Fruit fly (Drosophila melanogaster) whole organism, embryonic: ENCODE data around the gene trbl.

ENCODE experiments used
- Aef1 ChIP-seq: fragments of 200-800 bp; sonication (Bioruptor generic); IDR thresholded peaks from 3 replicates; pipeline ENCODE4 v1.3.6; 2022; ENCODE audit warnings: missing biosample characterization, missing genetic modification characterization
- CG11456 ChIP-seq: fragments of 200-800 bp; sonication (Bioruptor generic); IDR thresholded peaks from 3 replicates; pipeline ENCODE4 v1.3.6; 2022; ENCODE audit warnings: missing biosample characterization, missing genetic modification characterization
- CG11504 ChIP-seq: fragments of 200-800 bp; sonication (Bioruptor generic); optimal IDR thresholded peaks from 3 replicates; lab custom pipeline; 2019; ENCODE audit warnings: missing biosample characterization, mild to moderate bottlenecking, missing genetic modification characterization, moderate library complexity
- CG11695 ChIP-seq: fragments of 200-800 bp; sonication (Bioruptor generic); IDR thresholded peaks from 3 replicates; pipeline ENCODE4 v1.3.6; 2022; ENCODE audit warnings: missing biosample characterization, missing genetic modification characterization
- CG12769 ChIP-seq: fragments of 200-800 bp; sonication (Bioruptor generic); optimal IDR thresholded peaks from 2 replicates; lab custom pipeline; 2019; ENCODE audit warnings: missing biosample characterization, mild to moderate bottlenecking, missing genetic modification characterization, moderate library complexity
- CG13894 ChIP-seq: fragments of 200-800 bp; sonication (Bioruptor generic); optimal IDR thresholded peaks from 3 replicates; lab custom pipeline; 2018; ENCODE audit warnings: missing biosample characterization, mild to moderate bottlenecking, missing genetic modification characterization, moderate library complexity
- CG14710 ChIP-seq: fragments of 200-800 bp; sonication (Bioruptor generic); optimal IDR thresholded peaks from 3 replicates; lab custom pipeline; 2019; ENCODE audit warnings: missing biosample characterization, mild to moderate bottlenecking, missing genetic modification characterization, moderate library complexity
- CG1792 ChIP-seq: fragments of 200-800 bp; sonication (Bioruptor generic); optimal IDR thresholded peaks from 2 replicates; lab custom pipeline; 2016; ENCODE audit warnings: missing biosample characterization, missing genetic modification characterization
- CG18262 ChIP-seq: fragments of 200-800 bp; optimal IDR thresholded peaks from 3 replicates; lab custom pipeline; 2019; ENCODE audit warnings: missing biosample characterization, mild to moderate bottlenecking, missing genetic modification characterization, moderate library complexity
- CG18619 ChIP-seq: fragments of 200-800 bp; sonication (Bioruptor generic); optimal IDR thresholded peaks from 3 replicates; lab custom pipeline; 2017; ENCODE audit warnings: missing biosample characterization, mild to moderate bottlenecking, missing genetic modification characterization
- CG2120 ChIP-seq: fragments of 200-800 bp; sonication (Bioruptor generic); optimal IDR thresholded peaks from 3 replicates; lab custom pipeline; 2016; ENCODE audit warnings: missing biosample characterization, missing genetic modification characterization
- CG31365 ChIP-seq: fragments of 200-800 bp; sonication (Bioruptor generic); optimal IDR thresholded peaks from 2 replicates; lab custom pipeline; 2018; ENCODE audit warnings: missing biosample characterization, mild to moderate bottlenecking, missing genetic modification characterization
- CG34376 ChIP-seq: fragments of 200-800 bp; sonication (Bioruptor generic); optimal IDR thresholded peaks from 2 replicates; lab custom pipeline; 2018; ENCODE audit warnings: missing biosample characterization, mild to moderate bottlenecking, missing genetic modification characterization
- CG34422 ChIP-seq: fragments of 200-800 bp; sonication (Bioruptor generic); IDR thresholded peaks from 3 replicates; pipeline ENCODE4 v1.3.6; 2022; ENCODE audit warnings: missing biosample characterization, missing genetic modification characterization
- CG4360 ChIP-seq: fragments of 200-800 bp; sonication (Bioruptor generic); IDR thresholded peaks from 2 replicates; pipeline ENCODE4 v1.3.6; 2022; ENCODE audit warnings: missing biosample characterization, missing genetic modification characterization
- CG7745 ChIP-seq: fragments of 200-800 bp; sonication (Bioruptor generic); optimal IDR thresholded peaks from 2 replicates; lab custom pipeline; 2018; ENCODE audit warnings: missing biosample characterization, mild to moderate bottlenecking, missing genetic modification characterization, moderate library complexity
- CG7786 ChIP-seq: fragments of 200-800 bp; sonication (Bioruptor generic); optimal IDR thresholded peaks from 2 replicates; lab custom pipeline; 2016; ENCODE audit warnings: missing biosample characterization, missing genetic modification characterization
- CG8478 ChIP-seq: fragments of >200 bp; optimal IDR thresholded peaks from 2 replicates; lab custom pipeline; 2018
- Fer1 ChIP-seq: fragments of 200-800 bp; sonication (Bioruptor generic); optimal IDR thresholded peaks from 2 replicates; lab custom pipeline; 2017; ENCODE audit warnings: missing biosample characterization, mild to moderate bottlenecking, missing genetic modification characterization
- H15 ChIP-seq: fragments of 200-800 bp; sonication (Bioruptor generic); IDR thresholded peaks from 3 replicates; pipeline ENCODE4 v1.3.6; 2022; ENCODE audit warnings: missing biosample characterization, missing genetic modification characterization
- HLH54F ChIP-seq: fragments of 200-800 bp; sonication (Bioruptor generic); optimal IDR thresholded peaks from 3 replicates; lab custom pipeline; 2016; ENCODE audit warnings: missing biosample characterization, missing genetic modification characterization
- Hand ChIP-seq: fragments of 200-800 bp; sonication (Bioruptor generic); optimal IDR thresholded peaks from 2 replicates; lab custom pipeline; 2017; ENCODE audit warnings: mild to moderate bottlenecking, missing biosample characterization, missing genetic modification reagents, missing genetic modification characterization
- Hsf ChIP-seq: fragments of 200-800 bp; sonication (Bioruptor generic); optimal IDR thresholded peaks from 3 replicates; lab custom pipeline; 2016; ENCODE audit warnings: missing biosample characterization, missing genetic modification characterization
- Mes4 ChIP-seq: fragments of 200-800 bp; sonication (Bioruptor generic); optimal IDR thresholded peaks from 2 replicates; lab custom pipeline; 2016; ENCODE audit warnings: missing biosample characterization, missing genetic modification characterization
- Nf-YB ChIP-seq: fragments of 200-800 bp; sonication (Bioruptor generic); optimal IDR thresholded peaks from 3 replicates; lab custom pipeline; 2019; ENCODE audit warnings: missing biosample characterization, mild to moderate bottlenecking, missing genetic modification characterization, moderate library complexity
- Sry-δ ChIP-seq: fragments of 200-800 bp; sonication (Bioruptor generic); optimal IDR thresholded peaks from 2 replicates; lab custom pipeline; 2016; ENCODE audit warnings: missing biosample characterization, missing genetic modification characterization
- Ssrp ChIP-seq: fragments of 200-800 bp; sonication (Bioruptor generic); optimal IDR thresholded peaks from 2 replicates; lab custom pipeline; 2018; ENCODE audit warnings: missing biosample characterization, mild to moderate bottlenecking, missing genetic modification characterization, moderate library complexity
- emc ChIP-seq: fragments of 200-800 bp; sonication (Bioruptor generic); optimal IDR thresholded peaks from 2 replicates; lab custom pipeline; 2016; ENCODE audit warnings: missing biosample characterization, missing genetic modification characterization
- eve ChIP-seq, 2 experiments: fragments of >200 bp; optimal IDR thresholded peaks; 2 replicates each; lab custom pipeline; 2017; ENCODE audit warnings: missing biosample characterization in 2 of 2, missing genetic modification characterization in 2 of 2
- fd96Cb ChIP-seq: fragments of 200-800 bp; sonication (Bioruptor generic); optimal IDR thresholded peaks from 2 replicates; lab custom pipeline; 2018; ENCODE audit warnings: missing biosample characterization, mild to moderate bottlenecking, missing genetic modification characterization, moderate library complexity
- gce ChIP-seq: fragments of 200-800 bp; sonication (Bioruptor generic); IDR thresholded peaks from 3 replicates; pipeline ENCODE4 v1.3.6; 2022; ENCODE audit warnings: missing biosample characterization, missing genetic modification characterization
- grn ChIP-seq: fragments of 200-800 bp; sonication (Bioruptor generic); optimal IDR thresholded peaks from 3 replicates; lab custom pipeline; 2017; ENCODE audit warnings: missing biosample characterization, missing genetic modification characterization
- lab ChIP-seq: fragments of 200-800 bp; sonication (Bioruptor generic); optimal IDR thresholded peaks from 3 replicates; lab custom pipeline; 2017; ENCODE audit warnings: missing biosample characterization, missing genetic modification characterization, mild to moderate bottlenecking, moderate library complexity, missing genetic modification reagents
- lola ChIP-seq, 3 experiments: fragments of >200 bp in 2 of 3; fragments of 200-800 bp in 1 of 3; sonication (Bioruptor generic) in 1 of 3; optimal IDR thresholded peaks; 2 replicates each; lab custom pipeline; 2017 to 2019; ENCODE audit warnings: missing biosample characterization in 3 of 3, missing genetic modification characterization in 3 of 3, mild to moderate bottlenecking in 1 of 3, moderate library complexity in 1 of 3
- luna ChIP-seq: fragments of 200-800 bp; sonication (Bioruptor generic); optimal IDR thresholded peaks from 2 replicates; lab custom pipeline; 2016; ENCODE audit warnings: missing biosample characterization, missing genetic modification characterization
- mirr ChIP-seq: fragments of 200-800 bp; sonication (Bioruptor generic); optimal IDR thresholded peaks from 3 replicates; lab custom pipeline; 2018; ENCODE audit warnings: missing biosample characterization, mild to moderate bottlenecking, missing genetic modification characterization
- mld ChIP-seq: fragments of 200-800 bp; sonication (Bioruptor generic); IDR thresholded peaks from 3 replicates; pipeline ENCODE4 v1.3.6; 2022; ENCODE audit warnings: missing biosample characterization, missing genetic modification characterization; ENCODE audit not compliant: partially characterized antibody
- nerfin-2 ChIP-seq: fragments of 200-800 bp; sonication (Bioruptor generic); IDR thresholded peaks from 2 replicates; pipeline ENCODE4 v1.3.6; 2022; ENCODE audit warnings: missing biosample characterization, missing genetic modification characterization; ENCODE audit not compliant: partially characterized antibody
- nom ChIP-seq: fragments of 200-800 bp; sonication (Bioruptor generic); optimal IDR thresholded peaks from 2 replicates; lab custom pipeline; 2017; ENCODE audit warnings: missing biosample characterization, missing genetic modification characterization, mild to moderate bottlenecking, moderate library complexity, missing genetic modification reagents
- oc ChIP-seq: fragments of 200-800 bp; sonication (Bioruptor generic); optimal IDR thresholded peaks from 2 replicates; lab custom pipeline; 2018; ENCODE audit warnings: missing biosample characterization, mild to moderate bottlenecking, missing genetic modification characterization, moderate library complexity
- pho ChIP-seq: fragments of 200-800 bp; sonication (Bioruptor generic); optimal IDR thresholded peaks from 2 replicates; lab custom pipeline; 2016; ENCODE audit warnings: missing biosample characterization, missing genetic modification characterization
- pros ChIP-seq: fragments of 200-800 bp; sonication (Bioruptor generic); optimal IDR thresholded peaks from 3 replicates; lab custom pipeline; 2019; ENCODE audit warnings: missing biosample characterization, mild to moderate bottlenecking, missing genetic modification characterization, moderate library complexity
- seq ChIP-seq: fragments of 200-800 bp; sonication (Bioruptor generic); IDR thresholded peaks from 2 replicates; pipeline ENCODE4 v1.3.6; 2022; ENCODE audit warnings: missing biosample characterization, missing genetic modification characterization
- slp2 ChIP-seq: fragments of 200-800 bp; sonication (Bioruptor generic); optimal IDR thresholded peaks from 2 replicates; lab custom pipeline; 2016; ENCODE audit warnings: missing biosample characterization, missing genetic modification characterization
- tll ChIP-seq, 2 experiments: fragments of 200-800 bp in 1 of 2; fragments of >200 bp in 1 of 2; sonication (Bioruptor generic) in 1 of 2; optimal IDR thresholded peaks; 2 replicates each; lab custom pipeline; 2017 to 2019; ENCODE audit warnings: missing biosample characterization in 2 of 2, missing genetic modification characterization in 2 of 2, mild to moderate bottlenecking in 1 of 2, moderate library complexity in 1 of 2
- vfl ChIP-seq: fragments of 200-800 bp; sonication (Bioruptor generic); optimal IDR thresholded peaks from 2 replicates; lab custom pipeline; 2016; ENCODE audit warnings: missing biosample characterization, missing genetic modification characterization
- vvl ChIP-seq: fragments of 200-800 bp; sonication (Bioruptor generic); IDR thresholded peaks from 2 replicates; pipeline ENCODE4 v1.3.6; 2022; ENCODE audit warnings: missing biosample characterization, missing genetic modification characterization

Gene trbl

DNA sequence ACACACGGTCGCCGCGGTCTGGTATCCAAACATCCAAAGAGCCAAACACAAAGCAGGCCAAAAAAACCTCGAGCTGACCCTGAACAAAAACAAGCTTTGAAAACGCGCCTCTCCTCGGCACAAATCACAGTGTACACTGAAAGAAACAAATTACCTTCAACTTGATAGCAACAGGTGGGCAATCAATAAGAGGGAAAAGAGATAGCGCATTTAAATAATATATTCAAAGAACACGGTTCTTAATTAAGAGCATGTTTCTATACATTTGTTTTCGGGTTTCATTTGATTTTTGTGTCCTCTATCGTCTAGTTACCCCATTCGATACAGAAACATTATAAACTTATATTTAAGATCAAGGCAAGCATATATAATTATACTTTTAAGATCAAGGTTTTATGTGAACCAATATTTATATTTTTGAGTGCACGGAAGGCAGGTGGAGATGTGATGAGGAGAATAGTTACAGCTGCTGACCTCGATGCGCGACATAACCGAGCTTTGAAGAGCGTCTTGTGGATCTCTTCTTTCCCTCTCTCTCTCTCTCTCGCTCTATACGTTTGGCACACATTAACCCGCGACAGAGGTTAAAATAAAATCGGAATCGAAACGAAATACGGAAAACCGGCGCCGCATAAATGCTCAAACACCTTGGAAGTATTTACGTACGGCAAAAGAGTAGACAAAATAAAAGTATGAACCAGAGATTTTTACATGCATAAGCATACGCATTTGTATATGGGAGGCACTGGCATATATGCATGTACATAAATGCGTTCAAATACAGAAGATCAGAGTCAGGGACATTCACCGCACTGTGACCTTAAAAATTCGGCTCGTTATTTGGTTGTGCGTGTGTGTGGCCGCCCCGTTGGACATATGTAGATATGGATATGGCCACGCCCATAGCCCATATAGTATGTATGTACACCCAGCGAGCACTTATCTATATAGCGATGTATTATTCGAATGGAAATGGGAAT lies 2.9 kb downstream of the trbl start (continued):
- TF ChIP-seq Ssrp (tag; lab: Kevin White, UChicago) (peak; percentile 86), eve (GFP tag; optimal IDR thresholded peaks at IDR 0.05; lab: Kevin White, UChicago) (peak in 1 of 2 experiments; percentile 95), mirr (GFP tag; lab: Kevin White, UChicago) (peak; percentile 80), CG11504 (peak; percentile 92), emc (peak; percentile 39), grn (GFP tag; lab: Kevin White, UChicago) (peak; percentile 54), pros (no peak), tll (GFP tag; optimal IDR thresholded peaks at IDR 0.05; lab: Kevin White, UChicago) (no peak), CG4360 (no peak), CG7786 (peak; percentile 63), H15 (GFP tag; lab: Robert Waterston, UW) (peak; percentile 77), slp2 (peak; percentile 57), CG11456 (peak; percentile 74; the same call in 2 of the 3 replicates), CG13894 (peak; percentile 67), pho (GFP tag; lab: Kevin White, UChicago) (peak; percentile 80), HLH54F (GFP tag; lab: Kevin White, UChicago) (peak; percentile 65), Mes4 (GFP tag; lab: Kevin White, UChicago) (peak; percentile 42), Sry-δ (GFP tag; lab: Kevin White, UChicago) (peak; percentile 26), oc (tag; lab: Kevin White, UChicago) (peak; percentile 60), nom (GFP tag; lab: Kevin White, UChicago) (no peak), mld (GFP tag; lab: Robert Waterston, UW) (no peak), CG8478 (lab: Kevin White, UChicago) (no peak), CG34376 (GFP tag; lab: Kevin White, UChicago) (peak; percentile 71), gce (GFP tag; lab: Robert Waterston, UW) (peak; percentile 51; the same call in 1 of the 3 replicates), Nf-YB (GFP tag; lab: Kevin White, UChicago) (peak; percentile 69), CG7745 (tag; lab: Kevin White, UChicago) (no peak), lab (GFP tag; lab: Kevin White, UChicago) (peak; percentile 88), Hand (GFP tag; lab: Kevin White, UChicago) (peak; percentile 74), seq (GFP tag; lab: Robert Waterston, UW) (peak; percentile 86), fd96Cb (tag; lab: Kevin White, UChicago) (peak; percentile 82), CG18619 (GFP tag; lab: Kevin White, UChicago) (peak; percentile 88), Aef1 (peak; percentile 73), Hsf (peak; percentile 86), CG2120 (GFP tag; lab: Kevin White, UChicago) (peak; percentile 90), CG14710 (tag; lab: Kevin White, UChicago) (peak; percentile 83), nerfin-2 (GFP tag; lab: Robert Waterston, UW) (no peak), luna (GFP tag; lab: Kevin White, UChicago) (no peak), CG1792 (peak; percentile 41), CG18262 (tag; lab: Kevin White, UChicago) (peak; percentile 91), CG12769 (tag; lab: Kevin White, UChicago) (peak; percentile 56), Fer1 (GFP tag; lab: Kevin White, UChicago) (peak; percentile 85), CG11695 (peak; percentile 82), vfl (GFP tag; lab: Kevin White, UChicago) (peak; percentile 55), CG31365 (tag; lab: Kevin White, UChicago) (peak; percentile 62), vvl (peak; percentile 80), lola (GFP tag; optimal IDR thresholded peaks at IDR 0.05; lab: Kevin White, UChicago) (peak in 1 of 3 experiments; percentile 81), CG34422 (GFP tag; lab: Robert Waterston, UW) (peak; percentile 70; the same call in 2 of the 3 replicates)
